Fruit fly (Drosophila melanogaster) whole organism, prepupa: ENCODE measurements around the gene Iml1.

Experiments used
- CG10669 ChIP-seq: fragments of 200-800 bp; sonication (Bioruptor generic); optimal IDR thresholded peaks from 3 replicates; lab custom pipeline; 2018; ENCODE audit warnings: missing biosample characterization, mild to moderate bottlenecking, missing genetic modification characterization, moderate library complexity
- CG11294 ChIP-seq: fragments of 200-800 bp; sonication (Bioruptor generic); IDR thresholded peaks from 2 replicates; pipeline ENCODE4 v1.3.6; 2022; ENCODE audit warnings: missing biosample characterization, missing genetic modification characterization
- CG11762 ChIP-seq: fragments of 200-800 bp; sonication (Bioruptor generic); optimal IDR thresholded peaks from 3 replicates; lab custom pipeline; 2016; ENCODE audit warnings: missing biosample characterization, missing genetic modification characterization; ENCODE audit not compliant: insufficient read depth
- CG11902 ChIP-seq: fragments of 200-800 bp; sonication (Bioruptor generic); optimal IDR thresholded peaks from 3 replicates; lab custom pipeline; 2016; ENCODE audit warnings: missing biosample characterization, missing genetic modification characterization
- CG15336 ChIP-seq: fragments of 200-800 bp; sonication (Bioruptor generic); IDR thresholded peaks from 2 replicates; pipeline ENCODE4 v1.3.6; 2022; ENCODE audit warnings: missing biosample characterization, missing genetic modification characterization
- CG1621 ChIP-seq: fragments of 200-800 bp; sonication (Bioruptor generic); optimal IDR thresholded peaks from 3 replicates; lab custom pipeline; 2018; ENCODE audit warnings: missing biosample characterization, mild to moderate bottlenecking, missing genetic modification characterization
- CG16779 ChIP-seq: fragments of 200-800 bp; sonication (Bioruptor generic); optimal IDR thresholded peaks from 3 replicates; lab custom pipeline; 2017; ENCODE audit warnings: missing biosample characterization, mild to moderate bottlenecking, missing genetic modification characterization
- CG3919 ChIP-seq: fragments of 200-800 bp; sonication (Bioruptor generic); optimal IDR thresholded peaks from 3 replicates; lab custom pipeline; 2016; ENCODE audit warnings: missing biosample characterization, missing genetic modification characterization
- CG6163 ChIP-seq: fragments of 200-800 bp; sonication (Bioruptor generic); IDR thresholded peaks from 3 replicates; pipeline ENCODE4 v1.3.6; 2022; ENCODE audit warnings: missing biosample characterization, missing genetic modification characterization
- CG6792 ChIP-seq: fragments of 200-800 bp; sonication (Bioruptor generic); optimal IDR thresholded peaks from 3 replicates; lab custom pipeline; 2016; ENCODE audit warnings: missing biosample characterization, missing genetic modification characterization
- CG6854 ChIP-seq: fragments of 200-800 bp; sonication (Bioruptor generic); optimal IDR thresholded peaks from 2 replicates; lab custom pipeline; 2017; ENCODE audit warnings: missing biosample characterization, mild to moderate bottlenecking, missing genetic modification characterization
- CG8119 ChIP-seq: fragments of 200-800 bp; sonication (Bioruptor generic); IDR thresholded peaks from 3 replicates; pipeline ENCODE4 v1.3.6; 2022; ENCODE audit warnings: missing biosample characterization, missing genetic modification characterization
- CG8319 ChIP-seq: fragments of 200-800 bp; sonication (Bioruptor generic); optimal IDR thresholded peaks from 3 replicates; lab custom pipeline; 2016; ENCODE audit warnings: missing biosample characterization, missing genetic modification characterization
- Eip75B ChIP-seq: fragments of 200-800 bp; sonication (Bioruptor generic); optimal IDR thresholded peaks from 3 replicates; lab custom pipeline; 2016; ENCODE audit warnings: missing biosample characterization, missing genetic modification characterization
- Eip78C ChIP-seq: fragments of 200-800 bp; sonication (Bioruptor generic); peaks from one replicate; lab custom pipeline; 2016; ENCODE audit warnings: missing biosample characterization, missing genetic modification characterization
- Ets21C ChIP-seq: fragments of 200-800 bp; sonication (Bioruptor generic); optimal IDR thresholded peaks from 3 replicates; lab custom pipeline; 2016; ENCODE audit warnings: missing biosample characterization, missing genetic modification characterization
- Gug ChIP-seq: fragments of 200-800 bp; sonication (Bioruptor generic); IDR thresholded peaks from 2 replicates; pipeline ENCODE4 v1.3.6; 2022; ENCODE audit warnings: missing biosample characterization, missing genetic modification characterization
- Hr38 ChIP-seq: sonication (Bioruptor generic); optimal IDR thresholded peaks from 2 replicates; lab custom pipeline; 2016; ENCODE audit warnings: missing biosample characterization, missing genetic modification characterization
- Hr39 ChIP-seq: fragments of 200-800 bp; sonication (Bioruptor generic); optimal IDR thresholded peaks from 2 replicates; lab custom pipeline; 2016; ENCODE audit warnings: missing biosample characterization, missing genetic modification characterization
- Hr4 ChIP-seq: fragments of 200-800 bp; sonication (Bioruptor generic); optimal IDR thresholded peaks from 3 replicates; lab custom pipeline; 2016; ENCODE audit warnings: missing biosample characterization, missing genetic modification characterization
- Lpt ChIP-seq: fragments of 200-800 bp; sonication (Bioruptor generic); optimal IDR thresholded peaks from 3 replicates; lab custom pipeline; 2016; ENCODE audit warnings: missing biosample characterization, missing genetic modification characterization
- Met ChIP-seq: fragments of 200-800 bp; sonication (Bioruptor generic); optimal IDR thresholded peaks from 3 replicates; lab custom pipeline; 2016; ENCODE audit warnings: missing biosample characterization, missing genetic modification characterization
- OdsH ChIP-seq: fragments of 200-800 bp; sonication (Bioruptor generic); optimal IDR thresholded peaks from 3 replicates; lab custom pipeline; 2016; ENCODE audit warnings: missing biosample characterization, missing genetic modification characterization
- Smox ChIP-seq: fragments of 200-800 bp; sonication (Bioruptor generic); optimal IDR thresholded peaks from 3 replicates; lab custom pipeline; 2016; ENCODE audit warnings: missing biosample characterization, missing genetic modification characterization
- Sox14 ChIP-seq: fragments of 200-800 bp; sonication (Bioruptor generic); optimal IDR thresholded peaks from 3 replicates; lab custom pipeline; 2016; ENCODE audit warnings: missing biosample characterization, missing genetic modification characterization
- Sox15 ChIP-seq: fragments of 200-800 bp; sonication (Bioruptor generic); optimal IDR thresholded peaks from 3 replicates; lab custom pipeline; 2016; ENCODE audit warnings: missing biosample characterization, missing genetic modification characterization
- achi ChIP-seq: fragments of 200-800 bp; sonication (Bioruptor generic); optimal IDR thresholded peaks from 3 replicates; lab custom pipeline; 2016; ENCODE audit warnings: missing biosample characterization, missing genetic modification characterization
- acj6 ChIP-seq: fragments of 200-800 bp; sonication (Bioruptor generic); optimal IDR thresholded peaks from 3 replicates; lab custom pipeline; 2016; ENCODE audit warnings: missing biosample characterization, missing genetic modification characterization
- cyc ChIP-seq: fragments of 200-800 bp; sonication (Bioruptor generic); optimal IDR thresholded peaks from 3 replicates; lab custom pipeline; 2016; ENCODE audit warnings: missing biosample characterization, missing genetic modification characterization
- eg ChIP-seq: fragments of 200-800 bp; sonication (Bioruptor generic); IDR thresholded peaks from 3 replicates; pipeline ENCODE4 v1.3.6; 2022; ENCODE audit warnings: missing biosample characterization, missing genetic modification characterization
- esn ChIP-seq: fragments of 200-800 bp; sonication (Bioruptor generic); optimal IDR thresholded peaks from 2 replicates; lab custom pipeline; 2016; ENCODE audit warnings: missing biosample characterization, mild to moderate bottlenecking, missing genetic modification characterization, moderate library complexity
- fd59A ChIP-seq: fragments of 200-800 bp; sonication (Bioruptor generic); optimal IDR thresholded peaks from 2 replicates; lab custom pipeline; 2017; ENCODE audit warnings: missing biosample characterization, mild to moderate bottlenecking, missing genetic modification characterization, missing genetic modification reagents
- fd85E ChIP-seq: fragments of 200-800 bp; sonication (Bioruptor generic); optimal IDR thresholded peaks from 3 replicates; lab custom pipeline; 2016; ENCODE audit warnings: missing biosample characterization, missing genetic modification characterization
- fkh ChIP-seq: fragments of 200-800 bp; sonication (Bioruptor generic); optimal IDR thresholded peaks from 3 replicates; lab custom pipeline; 2017; ENCODE audit warnings: missing biosample characterization, mild to moderate bottlenecking, missing genetic modification characterization, moderate library complexity
- lz ChIP-seq: fragments of 200-800 bp; sonication (Bioruptor generic); optimal IDR thresholded peaks from 3 replicates; lab custom pipeline; 2016; ENCODE audit warnings: missing biosample characterization, missing genetic modification characterization
- pdm3 ChIP-seq: fragments of 200-800 bp; sonication (Bioruptor generic); optimal IDR thresholded peaks from 3 replicates; lab custom pipeline; 2016; ENCODE audit warnings: missing biosample characterization, missing genetic modification characterization
- spab ChIP-seq: fragments of 200-800 bp; sonication (Bioruptor generic); optimal IDR thresholded peaks from 2 replicates; lab custom pipeline; 2017; ENCODE audit warnings: missing biosample characterization, mild to moderate bottlenecking, missing genetic modification characterization, missing genetic modification reagents
- ss ChIP-seq, 2 experiments: fragments of 200-800 bp; sonication (Bioruptor generic); optimal IDR thresholded peaks; 2 replicates in 1 of 2; 3 replicates in 1 of 2; lab custom pipeline; 2017 to 2018; ENCODE audit warnings: mild to moderate bottlenecking in 2 of 2, missing biosample characterization in 2 of 2, missing genetic modification characterization in 2 of 2, moderate library complexity in 1 of 2
- svp ChIP-seq: fragments of 200-800 bp; sonication (Bioruptor generic); peaks from one replicate; lab custom pipeline; 2016; ENCODE audit warnings: missing biosample characterization, missing genetic modification characterization

Gene Iml1

dm6 chr3L:1558178-1558788, 24.4 kb upstream of the Iml1 start, which contains the start of the genes Pex10 and CG12099 (continued):
- TF ChIP-seq svp (peak; percentile 92), Sox14 (GFP tag; lab: Kevin White, UChicago) (peak; percentile 80), CG10669 (GFP tag; lab: Kevin White, UChicago) (peak; percentile 73), CG8119 (GFP tag; lab: Robert Waterston, UW) (peak; percentile 60; the same call in 2 of the 3 replicates), Eip78C (GFP tag; lab: Kevin White, UChicago) (peak; percentile 79), CG15336 (peak; percentile 74), OdsH (GFP tag; lab: Kevin White, UChicago) (peak; percentile 90), acj6 (GFP tag; lab: Kevin White, UChicago) (peak; percentile 88), Hr4 (GFP tag; lab: Kevin White, UChicago) (peak; percentile 81)

- TF ChIP-seq CG10669 (GFP tag; lab: Kevin White, UChicago): no peak
- no peak for TF ChIP-seq ss (GFP tag; optimal IDR thresholded peaks at IDR 0.05; lab: Kevin White, UChicago)
- TF ChIP-seq lz (GFP tag; lab: Kevin White, UChicago): no peak
Observed at dm6 chr3L:1553193-1553592, 19.4 kb upstream of the Iml1 start, which contains the start of gene Pcyt2. TSS of gene Pcyt2 (plus strand) at chr3L:1553493.

dm6 chr3L:1550914-1551313, 17.1 kb upstream of the Iml1 start:
- TF ChIP-seq Hr4 (GFP tag; lab: Kevin White, UChicago): no peak
- TF ChIP-seq fd59A (GFP tag; lab: Kevin White, UChicago): no peak
- no peak for TF ChIP-seq Met (GFP tag; lab: Kevin White, UChicago)
- peak; percentile 65 for TF ChIP-seq svp
- no peak for TF ChIP-seq CG8319 (GFP tag; lab: Kevin White, UChicago)

dm6 chr3L:1549634-1550071, 15.8 kb upstream of the Iml1 start:
- no peak for TF ChIP-seq CG6854 (GFP tag; lab: Kevin White, UChicago)
- peak; percentile 26 for TF ChIP-seq svp
- TF ChIP-seq CG16779: no peak
- TF ChIP-seq CG6163 (GFP tag; lab: Robert Waterston, UW): peak; percentile 33; the same call in 1 of the 3 replicates
- TF ChIP-seq Eip75B: no peak
- TF ChIP-seq Sox15: no peak
- no peak for TF ChIP-seq OdsH (GFP tag; lab: Kevin White, UChicago)
- TF ChIP-seq, all 60 proteins: peak for 2

- no peak for TF ChIP-seq esn (GFP tag; lab: Kevin White, UChicago)
- TF ChIP-seq Hr4 (GFP tag; lab: Kevin White, UChicago): peak; percentile 29
- TF ChIP-seq Eip78C (GFP tag; lab: Kevin White, UChicago): peak; percentile 43
- TF ChIP-seq fkh (GFP tag; lab: Kevin White, UChicago): peak; percentile 46
- no peak for TF ChIP-seq Gug
- no peak for TF ChIP-seq CG1621 (tag; lab: Kevin White, UChicago)
- TF ChIP-seq, all 60 proteins: peak for 3
Observed at dm6 chr3L:1549148-1549547, 15.3 kb upstream of the Iml1 start.

dm6 chr3L:1548345-1548970, 14.6 kb upstream of the Iml1 start:
- TF ChIP-seq fd85E (GFP tag; lab: Kevin White, UChicago) (no peak), Smox (GFP tag; lab: Kevin White, UChicago) (peak; percentile 72), CG11762 (GFP tag; lab: Kevin White, UChicago) (no peak), Ets21C (GFP tag; lab: Kevin White, UChicago) (peak; percentile 72), CG6163 (GFP tag; lab: Robert Waterston, UW) (0 out of 3 replicates have a peak, but pooled peaks have one; percentile 15), acj6 (GFP tag; lab: Kevin White, UChicago) (peak; percentile 65), OdsH (GFP tag; lab: Kevin White, UChicago) (no peak), svp (peak; percentile 95), CG8319 (GFP tag; lab: Kevin White, UChicago) (no peak), CG11294 (GFP tag; lab: Robert Waterston, UW) (no peak), CG11902 (no peak), Hr4 (GFP tag; lab: Kevin White, UChicago) (peak; percentile 48), CG6854 (GFP tag; lab: Kevin White, UChicago) (no peak), fd59A (GFP tag; lab: Kevin White, UChicago) (no peak), Hr38 (GFP tag; lab: Kevin White, UChicago) (no peak), CG3919 (GFP tag; lab: Kevin White, UChicago) (no peak), spab (no peak), Hr39 (GFP tag; lab: Kevin White, UChicago) (peak; percentile 81), eg (GFP tag; lab: Robert Waterston, UW) (no peak), Sox15 (peak; percentile 37), cyc (GFP tag; lab: Kevin White, UChicago) (peak; percentile 67), Lpt (GFP tag; lab: Kevin White, UChicago) (no peak), achi (GFP tag; lab: Kevin White, UChicago) (no peak), CG6792 (peak; percentile 56), pdm3 (GFP tag; lab: Kevin White, UChicago) (no peak)
